Fruit fly (Drosophila melanogaster) whole organism, prepupa: ENCODE data around the gene al.

ENCODE experiments used
- CG11294 ChIP-seq: fragments of 200-800 bp; sonication (Bioruptor generic); IDR thresholded peaks from 2 replicates; pipeline ENCODE4 v1.3.6; 2022; ENCODE audit warnings: missing biosample characterization, missing genetic modification characterization
- CG11762 ChIP-seq: fragments of 200-800 bp; sonication (Bioruptor generic); optimal IDR thresholded peaks from 3 replicates; lab custom pipeline; 2016; ENCODE audit warnings: missing biosample characterization, missing genetic modification characterization; ENCODE audit not compliant: insufficient read depth
- CG15336 ChIP-seq: fragments of 200-800 bp; sonication (Bioruptor generic); IDR thresholded peaks from 2 replicates; pipeline ENCODE4 v1.3.6; 2022; ENCODE audit warnings: missing biosample characterization, missing genetic modification characterization
- CG16779 ChIP-seq: fragments of 200-800 bp; sonication (Bioruptor generic); optimal IDR thresholded peaks from 3 replicates; lab custom pipeline; 2017; ENCODE audit warnings: missing biosample characterization, mild to moderate bottlenecking, missing genetic modification characterization
- CG3032 ChIP-seq: fragments of 200-800 bp; optimal IDR thresholded peaks from 2 replicates; lab custom pipeline; 2019; ENCODE audit warnings: missing biosample characterization, mild to moderate bottlenecking, missing genetic modification characterization, moderate library complexity
- CG34406 ChIP-seq: fragments of 200-800 bp; sonication (Bioruptor generic); optimal IDR thresholded peaks from 3 replicates; lab custom pipeline; 2016; ENCODE audit warnings: missing biosample characterization, missing genetic modification characterization
- CG6163 ChIP-seq: fragments of 200-800 bp; sonication (Bioruptor generic); IDR thresholded peaks from 3 replicates; pipeline ENCODE4 v1.3.6; 2022; ENCODE audit warnings: missing biosample characterization, missing genetic modification characterization
- CG6276 ChIP-seq: fragments of 200-800 bp; sonication (Bioruptor generic); optimal IDR thresholded peaks from 2 replicates; lab custom pipeline; 2017; ENCODE audit warnings: missing biosample characterization, mild to moderate bottlenecking, missing genetic modification characterization
- CG6792 ChIP-seq: fragments of 200-800 bp; sonication (Bioruptor generic); optimal IDR thresholded peaks from 3 replicates; lab custom pipeline; 2016; ENCODE audit warnings: missing biosample characterization, missing genetic modification characterization
- CG6808 ChIP-seq: fragments of 200-800 bp; sonication (Bioruptor generic); optimal IDR thresholded peaks from 3 replicates; lab custom pipeline; 2017; ENCODE audit warnings: missing biosample characterization, missing genetic modification characterization, mild to moderate bottlenecking, moderate library complexity, missing genetic modification reagents
- CG8119 ChIP-seq: fragments of 200-800 bp; sonication (Bioruptor generic); IDR thresholded peaks from 3 replicates; pipeline ENCODE4 v1.3.6; 2022; ENCODE audit warnings: missing biosample characterization, missing genetic modification characterization
- Eip75B ChIP-seq: fragments of 200-800 bp; sonication (Bioruptor generic); optimal IDR thresholded peaks from 3 replicates; lab custom pipeline; 2016; ENCODE audit warnings: missing biosample characterization, missing genetic modification characterization
- Eip93F ChIP-seq: fragments of 200-800 bp; sonication (Bioruptor generic); optimal IDR thresholded peaks from 2 replicates; lab custom pipeline; 2016; ENCODE audit warnings: missing biosample characterization, mild to moderate bottlenecking, missing genetic modification characterization
- Ets21C ChIP-seq: fragments of 200-800 bp; sonication (Bioruptor generic); optimal IDR thresholded peaks from 3 replicates; lab custom pipeline; 2016; ENCODE audit warnings: missing biosample characterization, missing genetic modification characterization
- Ets96B ChIP-seq: fragments of 200-800 bp; optimal IDR thresholded peaks from 2 replicates; lab custom pipeline; 2019; ENCODE audit warnings: missing biosample characterization, mild to moderate bottlenecking, missing genetic modification characterization, moderate library complexity
- Gug ChIP-seq: fragments of 200-800 bp; sonication (Bioruptor generic); IDR thresholded peaks from 2 replicates; pipeline ENCODE4 v1.3.6; 2022; ENCODE audit warnings: missing biosample characterization, missing genetic modification characterization
- Hr38 ChIP-seq: sonication (Bioruptor generic); optimal IDR thresholded peaks from 2 replicates; lab custom pipeline; 2016; ENCODE audit warnings: missing biosample characterization, missing genetic modification characterization
- Hr4 ChIP-seq: fragments of 200-800 bp; sonication (Bioruptor generic); optimal IDR thresholded peaks from 3 replicates; lab custom pipeline; 2016; ENCODE audit warnings: missing biosample characterization, missing genetic modification characterization
- Lpt ChIP-seq: fragments of 200-800 bp; sonication (Bioruptor generic); optimal IDR thresholded peaks from 3 replicates; lab custom pipeline; 2016; ENCODE audit warnings: missing biosample characterization, missing genetic modification characterization
- Met ChIP-seq: fragments of 200-800 bp; sonication (Bioruptor generic); optimal IDR thresholded peaks from 3 replicates; lab custom pipeline; 2016; ENCODE audit warnings: missing biosample characterization, missing genetic modification characterization
- Sox102F ChIP-seq: fragments of 200-800 bp; sonication (Bioruptor generic); optimal IDR thresholded peaks from 2 replicates; lab custom pipeline; 2016; ENCODE audit warnings: missing biosample characterization, mild to moderate bottlenecking, missing genetic modification characterization
- Sox14 ChIP-seq: fragments of 200-800 bp; sonication (Bioruptor generic); optimal IDR thresholded peaks from 3 replicates; lab custom pipeline; 2016; ENCODE audit warnings: missing biosample characterization, missing genetic modification characterization
- cyc ChIP-seq: fragments of 200-800 bp; sonication (Bioruptor generic); optimal IDR thresholded peaks from 3 replicates; lab custom pipeline; 2016; ENCODE audit warnings: missing biosample characterization, missing genetic modification characterization
- dac ChIP-seq: fragments of 200-800 bp; sonication (Bioruptor generic); optimal IDR thresholded peaks from 2 replicates; lab custom pipeline; 2017; ENCODE audit warnings: missing biosample characterization, mild to moderate bottlenecking, missing genetic modification characterization
- dsx ChIP-seq: fragments of 200-800 bp; optimal IDR thresholded peaks from 3 replicates; lab custom pipeline; 2019; ENCODE audit warnings: missing biosample characterization, mild to moderate bottlenecking, missing genetic modification characterization, moderate library complexity; ENCODE audit not compliant: poor library complexity, severe bottlenecking
- eg ChIP-seq: fragments of 200-800 bp; sonication (Bioruptor generic); IDR thresholded peaks from 3 replicates; pipeline ENCODE4 v1.3.6; 2022; ENCODE audit warnings: missing biosample characterization, missing genetic modification characterization
- esn ChIP-seq: fragments of 200-800 bp; sonication (Bioruptor generic); optimal IDR thresholded peaks from 2 replicates; lab custom pipeline; 2016; ENCODE audit warnings: missing biosample characterization, mild to moderate bottlenecking, missing genetic modification characterization, moderate library complexity
- fd59A ChIP-seq: fragments of 200-800 bp; sonication (Bioruptor generic); optimal IDR thresholded peaks from 2 replicates; lab custom pipeline; 2017; ENCODE audit warnings: missing biosample characterization, mild to moderate bottlenecking, missing genetic modification characterization, missing genetic modification reagents
- fkh ChIP-seq: fragments of 200-800 bp; sonication (Bioruptor generic); optimal IDR thresholded peaks from 3 replicates; lab custom pipeline; 2017; ENCODE audit warnings: missing biosample characterization, mild to moderate bottlenecking, missing genetic modification characterization, moderate library complexity
- lz ChIP-seq: fragments of 200-800 bp; sonication (Bioruptor generic); optimal IDR thresholded peaks from 3 replicates; lab custom pipeline; 2016; ENCODE audit warnings: missing biosample characterization, missing genetic modification characterization
- pdm3 ChIP-seq: fragments of 200-800 bp; sonication (Bioruptor generic); optimal IDR thresholded peaks from 3 replicates; lab custom pipeline; 2016; ENCODE audit warnings: missing biosample characterization, missing genetic modification characterization
- salr ChIP-seq, 2 experiments: fragments of 200-800 bp; sonication (Bioruptor generic); optimal IDR thresholded peaks; 3 replicates each; lab custom pipeline; 2016 to 2018; ENCODE audit warnings: missing biosample characterization in 2 of 2, missing genetic modification characterization in 2 of 2, mild to moderate bottlenecking in 1 of 2
- ss ChIP-seq, 2 experiments: fragments of 200-800 bp; sonication (Bioruptor generic); optimal IDR thresholded peaks; 2 replicates in 1 of 2; 3 replicates in 1 of 2; lab custom pipeline; 2017 to 2018; ENCODE audit warnings: mild to moderate bottlenecking in 2 of 2, missing biosample characterization in 2 of 2, missing genetic modification characterization in 2 of 2, moderate library complexity in 1 of 2
- svp ChIP-seq: fragments of 200-800 bp; sonication (Bioruptor generic); peaks from one replicate; lab custom pipeline; 2016; ENCODE audit warnings: missing biosample characterization, missing genetic modification characterization
- topi ChIP-seq: fragments of 200-800 bp; sonication (Bioruptor generic); optimal IDR thresholded peaks from 3 replicates; lab custom pipeline; 2016; ENCODE audit warnings: missing biosample characterization, missing genetic modification characterization

al gene

DNA sequence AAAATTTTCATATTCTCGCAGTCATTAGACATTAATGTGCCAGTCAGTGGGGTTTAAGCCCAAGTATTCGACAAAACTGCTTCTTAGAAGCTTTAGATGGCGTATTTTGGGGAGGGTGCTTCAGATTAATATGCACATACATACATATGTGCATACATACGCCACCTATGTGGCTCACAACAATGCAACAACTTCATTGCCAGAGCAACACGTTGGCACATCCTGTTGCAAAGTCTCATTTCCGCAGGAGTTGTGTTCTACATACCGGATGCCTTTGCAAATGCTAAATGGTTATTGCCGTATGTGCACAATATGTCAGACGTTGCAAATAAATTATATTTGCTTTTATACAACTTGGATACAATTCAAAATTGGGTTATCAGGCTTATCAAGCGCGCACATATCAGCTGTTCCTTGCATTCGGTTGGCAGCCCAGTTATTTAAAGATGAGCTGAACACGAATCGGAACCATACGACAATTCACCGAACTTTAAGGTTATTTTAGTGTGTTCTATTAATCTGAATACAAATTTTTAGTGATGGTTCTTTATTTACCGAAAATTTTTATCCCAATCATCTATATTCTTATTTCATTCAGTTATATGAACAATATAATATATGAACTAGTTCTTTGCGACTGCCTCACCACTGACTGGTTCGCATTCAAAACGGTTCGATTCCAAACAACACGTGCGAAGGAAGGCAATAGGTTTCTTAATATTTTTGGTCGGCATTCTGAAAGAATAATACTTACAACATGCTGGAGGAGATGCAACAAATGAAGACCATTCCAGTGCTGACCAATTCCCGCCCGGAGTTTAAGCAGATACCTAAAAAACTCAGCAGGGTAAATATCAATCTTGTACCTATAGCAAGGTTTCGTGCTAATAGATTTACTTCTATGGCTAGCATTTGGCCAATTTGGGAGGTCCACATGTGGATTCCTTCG is 26.0 kb downstream of the al start, which contains the start of gene Polr1B:
Polr1B (plus strand) TSS at position 659 of the 949 bp plus-strand sequence.
- TF ChIP-seq cyc (GFP tag; lab: Kevin White, UChicago) (no peak), esn (GFP tag; lab: Kevin White, UChicago) (peak; percentile 36), Hr4 (GFP tag; lab: Kevin White, UChicago) (no peak), Gug (GFP tag; lab: Robert Waterston, UW) (no peak), Lpt (GFP tag; lab: Kevin White, UChicago) (no peak), CG6808 (GFP tag; lab: Kevin White, UChicago) (no peak), CG16779 (tag; lab: Kevin White, UChicago) (no peak), eg (no peak), fkh (no peak), dsx (GFP tag; lab: Kevin White, UChicago) (no peak), topi (GFP tag; lab: Kevin White, UChicago) (no peak), Sox102F (GFP tag; lab: Kevin White, UChicago) (no peak), Met (GFP tag; lab: Kevin White, UChicago) (no peak), Ets96B (no peak), CG8119 (no peak), lz (GFP tag; lab: Kevin White, UChicago) (peak; percentile 13), CG6163 (GFP tag; lab: Robert Waterston, UW) (peak; percentile 33; the same call in 1 of the 3 replicates)
- TF ChIP-seq, all 60 proteins: peak for 3

DNA sequence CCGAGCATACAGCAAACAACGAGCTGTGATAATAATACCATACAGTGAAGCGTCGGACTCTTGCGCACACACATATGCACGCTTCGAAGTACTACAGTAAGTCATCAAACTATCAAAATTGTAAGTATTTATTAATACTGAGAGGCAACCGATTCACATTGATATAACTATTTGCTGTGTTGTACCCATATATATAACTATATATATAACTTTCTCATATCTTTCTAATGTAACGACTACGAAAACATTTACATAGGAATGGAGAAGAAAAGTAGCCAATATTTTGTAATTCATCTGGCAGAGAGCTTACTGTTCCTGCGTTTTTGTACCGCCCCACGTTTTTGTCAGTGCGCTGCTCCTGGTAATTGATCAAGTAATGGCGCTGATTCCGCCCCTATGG is 35.0 kb downstream of the al start:
- TF ChIP-seq salr (GFP tag; optimal IDR thresholded peaks at IDR 0.05; lab: Kevin White, UChicago) (peak in 1 of 2 experiments; percentile 41), Eip93F (no peak), ss (GFP tag; optimal IDR thresholded peaks at IDR 0.05; lab: Kevin White, UChicago) (no peak), CG34406 (GFP tag; lab: Kevin White, UChicago) (no peak), CG11294 (GFP tag; lab: Robert Waterston, UW) (peak; percentile 14; the same call in 1 of the 2 replicates), Eip75B (GFP tag; lab: Kevin White, UChicago) (no peak), Hr4 (GFP tag; lab: Kevin White, UChicago) (peak; percentile 81), CG3032 (tag; lab: Kevin White, UChicago) (peak; percentile 42), CG8119 (peak; percentile 70), Hr38 (GFP tag; lab: Kevin White, UChicago) (no peak), CG6792 (no peak), fkh (no peak), pdm3 (no peak), CG15336 (peak; percentile 66), Lpt (GFP tag; lab: Kevin White, UChicago) (no peak), eg (no peak; the same call in 2 of the 3 replicates), Sox102F (GFP tag; lab: Kevin White, UChicago) (no peak), Ets21C (GFP tag; lab: Kevin White, UChicago) (no peak), Sox14 (GFP tag; lab: Kevin White, UChicago) (no peak), CG11762 (GFP tag; lab: Kevin White, UChicago) (peak; percentile 26), dac (GFP tag; lab: Kevin White, UChicago) (peak; percentile 3), CG6808 (GFP tag; lab: Kevin White, UChicago) (no peak), CG6276 (GFP tag; lab: Kevin White, UChicago) (no peak), fd59A (GFP tag; lab: Kevin White, UChicago) (peak; percentile 22)

DNA sequence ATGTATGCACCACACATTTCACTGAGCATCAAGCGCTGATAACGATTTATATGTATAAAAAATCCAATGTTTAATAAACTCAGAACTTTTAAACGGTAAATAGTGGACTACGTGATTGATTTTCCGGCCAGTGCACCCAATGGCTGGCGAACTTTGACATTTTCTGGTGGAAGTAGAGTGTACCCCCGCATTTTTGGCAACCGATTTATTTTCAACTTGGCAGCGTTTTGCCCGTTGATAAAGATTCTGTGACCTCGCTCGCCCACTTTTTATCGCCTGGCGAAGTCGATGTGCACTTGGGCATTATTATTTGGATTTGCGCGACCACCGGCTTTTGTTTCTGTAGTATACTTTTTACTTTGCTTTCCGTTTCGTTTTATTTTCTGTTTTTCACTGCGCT is 36.0 kb downstream of the al start:
- TF ChIP-seq topi (GFP tag; lab: Kevin White, UChicago) (no peak), svp (GFP tag; lab: Kevin White, UChicago) (peak; percentile 94), CG6163 (GFP tag; lab: Robert Waterston, UW) (0 out of 3 replicates have a peak, but pooled peaks have one; percentile 5)
